Worm (Caenorhabditis elegans) whole organism, L2 larva: ENCODE data around the gene C18A11.1.

Source experiments
- C34F6.9 ChIP-seq: fragments of 150-350 bp; optimal IDR thresholded peaks from 2 replicates; lab custom pipeline; 2014; ENCODE audit warnings: missing biosample characterization, missing genetic modification characterization
- Y55F3AM.14 ChIP-seq: fragments of 200-800 bp; sonication (Bioruptor generic); optimal IDR thresholded peaks from 2 replicates; lab custom pipeline; 2018; ENCODE audit warnings: mild to moderate bottlenecking, missing genetic modification characterization, missing compliant biosample characterization
- ZK546.5 ChIP-seq: sonication (generic microtip); optimal IDR thresholded peaks from 2 replicates; lab custom pipeline; 2017; ENCODE audit warnings: missing biosample characterization, missing genetic modification characterization
- ceh-82 ChIP-seq: fragments of 150-350 bp; optimal IDR thresholded peaks from 2 replicates; lab custom pipeline; 2014; ENCODE audit warnings: missing biosample characterization, missing genetic modification characterization
- dmd-4 ChIP-seq: sonication (generic microtip); optimal IDR thresholded peaks from 2 replicates; lab custom pipeline; 2017; ENCODE audit warnings: missing biosample characterization, missing genetic modification characterization
- elt-1 ChIP-seq: fragments of 150-350 bp; optimal IDR thresholded peaks from 2 replicates; lab custom pipeline; 2014; ENCODE audit warnings: missing biosample characterization, missing genetic modification characterization
- elt-3 ChIP-seq: sonication (generic microtip); optimal IDR thresholded peaks from 2 replicates; lab custom pipeline; 2017; ENCODE audit warnings: missing biosample characterization, missing genetic modification characterization
- mdl-1 ChIP-seq, 2 experiments: fragments of 150-350 bp in 1 of 2; sonication (generic microtip) in 1 of 2; optimal IDR thresholded peaks; 2 replicates each; lab custom pipeline; 2017; ENCODE audit warnings: missing biosample characterization in 2 of 2, missing genetic modification characterization in 2 of 2
- nhr-23 ChIP-seq: fragments of 150-350 bp; optimal IDR thresholded peaks from 2 replicates; lab custom pipeline; 2014; ENCODE audit warnings: missing biosample characterization, missing genetic modification reagents, missing genetic modification characterization
- sem-4 ChIP-seq: fragments of 150-350 bp; optimal IDR thresholded peaks from 2 replicates; lab custom pipeline; 2014; ENCODE audit warnings: missing biosample characterization, missing genetic modification reagents, missing genetic modification characterization
- skn-1 ChIP-seq: sonication (generic microtip); optimal IDR thresholded peaks from 2 replicates; lab custom pipeline; 2017; ENCODE audit warnings: missing biosample characterization, missing genetic modification characterization
- snpc-4 ChIP-seq: fragments of 150-350 bp; optimal IDR thresholded peaks from 2 replicates; lab custom pipeline; 2014; ENCODE audit warnings: missing biosample characterization, missing genetic modification characterization

Gene C18A11.1

ce11 chrX:8116157-8116556 is 47.0 kb downstream of the C18A11.1 start, which contains the start of gene hlh-8:
TSS of gene hlh-8 (plus strand) at chrX:8116457.
- TF ChIP-seq elt-1 (tag; lab: Kevin White, UChicago) (no peak), ceh-82 (no peak), ZK546.5 (no peak), nhr-23 (tag; lab: Kevin White, UChicago) (no peak), dmd-4 (no peak), elt-3 (no peak), sem-4 (tag; lab: Kevin White, UChicago) (no peak), mdl-1 (tag; optimal IDR thresholded peaks at IDR 0.05; lab: Kevin White, UChicago) (no peak), Y55F3AM.14 (GFP tag; lab: Kevin White, UChicago) (no peak), C34F6.9 (tag; lab: Kevin White, UChicago) (no peak), snpc-4 (tag; lab: Kevin White, UChicago) (no peak)

- TF ChIP-seq skn-1 (tag; lab: Kevin White, UChicago) (no peak), elt-1 (tag; lab: Kevin White, UChicago) (no peak), Y55F3AM.14 (GFP tag; lab: Kevin White, UChicago) (no peak), ceh-82 (no peak)
These were observed 48.7 kb downstream of the C18A11.1 start for ce11 chrX:8117827-8118317.
